Fruit fly (Drosophila melanogaster) whole organism, embryonic: Measurements from ENCODE around the gene CG31560.
A peak's percentile ranks its signal among the peaks of the same experiment; 100 is the strongest.

Source experiments
- ATbp ChIP-seq: fragments of 200-800 bp; sonication (Bioruptor generic); optimal IDR thresholded peaks from 2 replicates; lab custom pipeline; 2017; ENCODE audit warnings: missing biosample characterization, mild to moderate bottlenecking, missing genetic modification characterization, missing genetic modification reagents
- Antp ChIP-seq: fragments of 200-800 bp; sonication (Bioruptor generic); optimal IDR thresholded peaks from 3 replicates; lab custom pipeline; 2016; ENCODE audit warnings: missing biosample characterization, missing genetic modification characterization
- Bteb2 ChIP-seq: fragments of 200-800 bp; sonication (Bioruptor generic); optimal IDR thresholded peaks from 2 replicates; lab custom pipeline; 2016; ENCODE audit warnings: missing biosample characterization, missing genetic modification characterization
- CG10209 ChIP-seq: fragments of 200-800 bp; sonication (Bioruptor generic); optimal IDR thresholded peaks from 3 replicates; lab custom pipeline; 2017; ENCODE audit warnings: missing biosample characterization, mild to moderate bottlenecking, missing genetic modification characterization, missing genetic modification reagents
- CG10267 ChIP-seq: fragments of 200-800 bp; sonication (Bioruptor generic); optimal IDR thresholded peaks from 2 replicates; lab custom pipeline; 2018; ENCODE audit warnings: missing biosample characterization, mild to moderate bottlenecking, missing genetic modification characterization, moderate library complexity
- CG10979 ChIP-seq: fragments of 200-800 bp; sonication (Bioruptor generic); optimal IDR thresholded peaks from 2 replicates; lab custom pipeline; 2018; ENCODE audit warnings: missing biosample characterization, mild to moderate bottlenecking, missing genetic modification characterization, moderate library complexity
- CG11504 ChIP-seq: fragments of 200-800 bp; sonication (Bioruptor generic); optimal IDR thresholded peaks from 3 replicates; lab custom pipeline; 2019; ENCODE audit warnings: missing biosample characterization, mild to moderate bottlenecking, missing genetic modification characterization, moderate library complexity
- CG12299 ChIP-seq: fragments of 200-800 bp; sonication (Bioruptor generic); optimal IDR thresholded peaks from 2 replicates; lab custom pipeline; 2018; ENCODE audit warnings: missing biosample characterization, mild to moderate bottlenecking, missing genetic modification characterization
- CG12659 ChIP-seq: fragments of 200-800 bp; sonication (Bioruptor generic); optimal IDR thresholded peaks from 3 replicates; lab custom pipeline; 2017; ENCODE audit warnings: mild to moderate bottlenecking, missing biosample characterization, missing genetic modification reagents, missing genetic modification characterization
- CG13775 ChIP-seq: fragments of 200-800 bp; sonication (Bioruptor generic); optimal IDR thresholded peaks from 3 replicates; lab custom pipeline; 2017; ENCODE audit warnings: missing biosample characterization, mild to moderate bottlenecking, missing genetic modification characterization
- CG1602 ChIP-seq: fragments of 200-800 bp; sonication (Bioruptor generic); optimal IDR thresholded peaks from 3 replicates; lab custom pipeline; 2016; ENCODE audit warnings: missing biosample characterization, missing genetic modification characterization
- CG1647 ChIP-seq: fragments of 200-800 bp; sonication (Bioruptor generic); optimal IDR thresholded peaks from 3 replicates; lab custom pipeline; 2016; ENCODE audit warnings: missing biosample characterization, missing genetic modification characterization
- CG18599 ChIP-seq: fragments of 200-800 bp; sonication (Bioruptor generic); optimal IDR thresholded peaks from 3 replicates; lab custom pipeline; 2017; ENCODE audit warnings: missing biosample characterization, missing genetic modification characterization, mild to moderate bottlenecking, moderate library complexity, missing genetic modification reagents
- CG30020 ChIP-seq: fragments of 200-800 bp; optimal IDR thresholded peaks from 2 replicates; lab custom pipeline; 2019; ENCODE audit warnings: missing biosample characterization, mild to moderate bottlenecking, missing genetic modification characterization, moderate library complexity
- CG30403 ChIP-seq: fragments of 200-800 bp; sonication (Bioruptor generic); optimal IDR thresholded peaks from 3 replicates; lab custom pipeline; 2016; ENCODE audit warnings: missing biosample characterization, missing genetic modification characterization
- CG3847 ChIP-seq: fragments of 200-800 bp; sonication (Bioruptor generic); IDR thresholded peaks from 2 replicates; pipeline ENCODE4 v1.3.6; 2022; ENCODE audit warnings: missing biosample characterization, missing genetic modification characterization
- CG42726 ChIP-seq: fragments of 200-800 bp; sonication (Bioruptor generic); IDR thresholded peaks from 2 replicates; pipeline ENCODE4 v1.3.6; 2022; ENCODE audit warnings: missing biosample characterization, missing genetic modification characterization; ENCODE audit not compliant: partially characterized antibody
- CG4424 ChIP-seq: fragments of 200-800 bp; sonication (Bioruptor generic); optimal IDR thresholded peaks from 3 replicates; lab custom pipeline; 2016; ENCODE audit warnings: missing biosample characterization, missing genetic modification characterization
- CG4617 ChIP-seq: fragments of 200-800 bp; sonication (Bioruptor generic); optimal IDR thresholded peaks from 3 replicates; lab custom pipeline; 2016; ENCODE audit warnings: missing biosample characterization, missing genetic modification characterization, borderline replicate concordance
- CG4730 ChIP-seq: fragments of 200-800 bp; sonication (Bioruptor generic); IDR thresholded peaks from 2 replicates; pipeline ENCODE4 v1.3.6; 2022; ENCODE audit warnings: missing biosample characterization, missing genetic modification characterization
- CG4854 ChIP-seq: fragments of 200-800 bp; sonication (Bioruptor generic); optimal IDR thresholded peaks from 2 replicates; lab custom pipeline; 2016; ENCODE audit warnings: missing biosample characterization, missing genetic modification characterization, inconsistent platforms
- CG8388 ChIP-seq: fragments of 200-800 bp; sonication (Bioruptor generic); optimal IDR thresholded peaks from 2 replicates; lab custom pipeline; 2019; ENCODE audit warnings: missing biosample characterization, mild to moderate bottlenecking, missing genetic modification characterization, moderate library complexity
- CTCF ChIP-seq: fragments of 200-800 bp; sonication (Bioruptor generic); optimal IDR thresholded peaks from 2 replicates; lab custom pipeline; 2017; ENCODE audit warnings: missing biosample characterization, mild to moderate bottlenecking, missing genetic modification characterization, moderate library complexity
- Dref ChIP-seq: fragments of 200-800 bp; sonication (Bioruptor generic); IDR thresholded peaks from 2 replicates; pipeline ENCODE4 v1.3.6; 2022; ENCODE audit warnings: missing biosample characterization, missing genetic modification characterization
- HmgZ ChIP-seq: fragments of 200-800 bp; sonication (Bioruptor generic); optimal IDR thresholded peaks from 2 replicates; lab custom pipeline; 2018; ENCODE audit warnings: missing biosample characterization, mild to moderate bottlenecking, missing genetic modification characterization
- Med ChIP-seq: fragments of 200-800 bp; sonication (Bioruptor generic); peaks from one replicate; lab custom pipeline; 2016; ENCODE audit warnings: missing biosample characterization, missing genetic modification characterization, mild to moderate bottlenecking, inconsistent platforms, moderate library complexity
- Myb ChIP-seq: fragments of 200-800 bp; sonication (Bioruptor generic); optimal IDR thresholded peaks from 2 replicates; lab custom pipeline; 2016; ENCODE audit warnings: missing biosample characterization, missing genetic modification characterization
- Opbp ChIP-seq: fragments of 200-800 bp; sonication (Bioruptor generic); IDR thresholded peaks from 3 replicates; pipeline ENCODE4 v1.3.6; 2022; ENCODE audit warnings: missing biosample characterization, missing genetic modification characterization; ENCODE audit not compliant: partially characterized antibody
- Rx ChIP-seq: fragments of 200-800 bp; sonication (Bioruptor generic); IDR thresholded peaks from 2 replicates; pipeline ENCODE4 v1.3.6; 2022; ENCODE audit warnings: missing biosample characterization, missing genetic modification characterization
- Sox102F ChIP-seq: fragments of 200-800 bp; sonication (Bioruptor generic); optimal IDR thresholded peaks from 2 replicates; lab custom pipeline; 2018; ENCODE audit warnings: missing biosample characterization, mild to moderate bottlenecking, missing genetic modification characterization, moderate library complexity
- Stat92E ChIP-seq, 3 experiments: fragments of >200 bp in 2 of 3; fragments of 200-800 bp in 1 of 3; sonication (Bioruptor generic) in 1 of 3; optimal IDR thresholded peaks; 2 replicates each; lab custom pipeline; 2017 to 2019; ENCODE audit warnings: missing biosample characterization in 3 of 3, missing genetic modification characterization in 3 of 3, mild to moderate bottlenecking in 1 of 3, moderate library complexity in 1 of 3
- Xbp1 ChIP-seq: fragments of 200-800 bp; sonication (Bioruptor generic); optimal IDR thresholded peaks from 3 replicates; lab custom pipeline; 2016; ENCODE audit warnings: missing biosample characterization, mild to moderate bottlenecking, missing genetic modification characterization
- ash1 ChIP-seq: fragments of 200-800 bp; sonication (Bioruptor generic); optimal IDR thresholded peaks from 2 replicates; lab custom pipeline; 2018; ENCODE audit warnings: missing biosample characterization, mild to moderate bottlenecking, missing genetic modification characterization
- ci ChIP-seq: fragments of 200-800 bp; sonication (Bioruptor generic); IDR thresholded peaks from 3 replicates; pipeline ENCODE4 v1.3.6; 2022; ENCODE audit warnings: missing biosample characterization, missing genetic modification characterization
- danr ChIP-seq: fragments of 200-800 bp; sonication (Bioruptor generic); IDR thresholded peaks from 2 replicates; pipeline ENCODE4 v1.3.6; 2022; ENCODE audit warnings: missing biosample characterization, missing genetic modification characterization
- dmrt99B ChIP-seq: fragments of 200-800 bp; sonication (Bioruptor generic); optimal IDR thresholded peaks from 2 replicates; lab custom pipeline; 2018; ENCODE audit warnings: missing biosample characterization, mild to moderate bottlenecking, missing genetic modification characterization, moderate library complexity
- esg ChIP-seq: fragments of 200-800 bp; sonication (Bioruptor generic); conservative IDR thresholded peaks from 2 replicates; pipeline ENCODE4 v1.3.6; 2022; ENCODE audit warnings: missing biosample characterization, missing genetic modification characterization
- fu2 ChIP-seq: fragments of 200-800 bp; sonication (Bioruptor generic); optimal IDR thresholded peaks from 2 replicates; lab custom pipeline; 2016; ENCODE audit warnings: missing biosample characterization, missing genetic modification characterization
- gem ChIP-seq: fragments of 200-800 bp; sonication (Bioruptor generic); optimal IDR thresholded peaks from 2 replicates; lab custom pipeline; 2019; ENCODE audit warnings: missing biosample characterization, mild to moderate bottlenecking, missing genetic modification characterization, moderate library complexity
- inv ChIP-seq: fragments of 200-800 bp; sonication (Bioruptor generic); IDR thresholded peaks from 2 replicates; pipeline ENCODE4 v1.3.6; 2022; ENCODE audit warnings: missing biosample characterization, missing genetic modification characterization; ENCODE audit not compliant: partially characterized antibody
- kay ChIP-seq: fragments of 200-800 bp; sonication (Bioruptor generic); optimal IDR thresholded peaks from 2 replicates; lab custom pipeline; 2016; ENCODE audit warnings: missing biosample characterization, missing genetic modification characterization
- lola ChIP-seq, 3 experiments: fragments of >200 bp in 2 of 3; fragments of 200-800 bp in 1 of 3; sonication (Bioruptor generic) in 1 of 3; optimal IDR thresholded peaks; 2 replicates each; lab custom pipeline; 2017 to 2019; ENCODE audit warnings: missing biosample characterization in 3 of 3, missing genetic modification characterization in 3 of 3, mild to moderate bottlenecking in 1 of 3, moderate library complexity in 1 of 3
- mam ChIP-seq: fragments of 200-800 bp; sonication (Bioruptor generic); optimal IDR thresholded peaks from 3 replicates; lab custom pipeline; 2016; ENCODE audit warnings: missing biosample characterization, missing genetic modification characterization
- mirr ChIP-seq: fragments of 200-800 bp; sonication (Bioruptor generic); optimal IDR thresholded peaks from 3 replicates; lab custom pipeline; 2018; ENCODE audit warnings: missing biosample characterization, mild to moderate bottlenecking, missing genetic modification characterization
- nmo ChIP-seq: fragments of 200-800 bp; sonication (Bioruptor generic); optimal IDR thresholded peaks from 2 replicates; lab custom pipeline; 2018; ENCODE audit warnings: missing biosample characterization, mild to moderate bottlenecking, missing genetic modification characterization, moderate library complexity
- sqz ChIP-seq: fragments of 200-800 bp; sonication (Bioruptor generic); optimal IDR thresholded peaks from 3 replicates; lab custom pipeline; 2018; ENCODE audit warnings: missing biosample characterization, mild to moderate bottlenecking, missing genetic modification characterization
- stwl ChIP-seq: fragments of 200-800 bp; sonication (Bioruptor generic); optimal IDR thresholded peaks from 3 replicates; lab custom pipeline; 2018; ENCODE audit warnings: missing biosample characterization, mild to moderate bottlenecking, missing genetic modification characterization, moderate library complexity
- yki ChIP-seq: fragments of >200 bp; optimal IDR thresholded peaks from 3 replicates; lab custom pipeline; 2018

CG31560 gene

DNA sequence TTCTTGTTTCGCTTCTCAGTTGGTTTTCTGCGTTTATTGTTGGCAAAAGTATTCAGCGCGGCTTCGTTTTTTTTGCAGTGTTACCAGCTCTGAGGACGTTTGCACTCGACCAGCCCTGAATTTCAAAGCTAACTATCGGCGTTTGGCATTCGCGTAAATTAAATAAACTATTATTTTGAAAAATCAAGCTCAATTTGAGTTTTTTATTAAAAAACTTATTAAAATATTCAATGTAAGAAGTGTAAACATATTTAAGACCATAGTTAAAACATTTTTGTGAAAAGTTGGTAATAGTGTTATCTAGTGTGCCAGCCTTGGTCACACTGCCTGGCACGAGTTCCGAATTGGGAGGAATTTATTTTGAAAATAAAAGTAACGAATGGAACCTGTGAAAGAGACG, 36.0 kb downstream of the CG31560 start, which contains the start of the genes SmD2 and CG18048 (continued):
- peak; percentile 27 for TF ChIP-seq CG13775 (GFP tag; lab: Kevin White, UChicago)
- no peak for TF ChIP-seq Bteb2 (GFP tag; lab: Kevin White, UChicago)
- TF ChIP-seq Sox102F (GFP tag; lab: Kevin White, UChicago), result no peak
- TF ChIP-seq kay (GFP tag; lab: Kevin White, UChicago), result no peak
- peak in 1 of 3 experiments; percentile 10 for TF ChIP-seq lola (GFP tag; optimal IDR thresholded peaks at IDR 0.05; lab: Kevin White, UChicago)
- TF ChIP-seq CG4424 (GFP tag; lab: Kevin White, UChicago), result no peak
- no peak for TF ChIP-seq CG8388
- peak; percentile 54; the same call in 1 of the 2 replicates for TF ChIP-seq CG3847 (GFP tag; lab: Robert Waterston, UW)
- peak; percentile 83 for TF ChIP-seq stwl
- no peak for TF ChIP-seq CG1647 (GFP tag; lab: Kevin White, UChicago)
- no peak for TF ChIP-seq esg (GFP tag; lab: Robert Waterston, UW)
- TF ChIP-seq CG10267 (tag; lab: Kevin White, UChicago), result peak; percentile 66
- peak; percentile 52 for TF ChIP-seq HmgZ (tag; lab: Kevin White, UChicago)
- no peak for TF ChIP-seq fu2 (GFP tag; lab: Kevin White, UChicago)
- no peak for TF ChIP-seq Stat92E (GFP tag; optimal IDR thresholded peaks at IDR 0.05; lab: Kevin White, UChicago)
- TF ChIP-seq CG4854, result peak; percentile 18
- TF ChIP-seq mirr (GFP tag; lab: Kevin White, UChicago), result no peak

DNA sequence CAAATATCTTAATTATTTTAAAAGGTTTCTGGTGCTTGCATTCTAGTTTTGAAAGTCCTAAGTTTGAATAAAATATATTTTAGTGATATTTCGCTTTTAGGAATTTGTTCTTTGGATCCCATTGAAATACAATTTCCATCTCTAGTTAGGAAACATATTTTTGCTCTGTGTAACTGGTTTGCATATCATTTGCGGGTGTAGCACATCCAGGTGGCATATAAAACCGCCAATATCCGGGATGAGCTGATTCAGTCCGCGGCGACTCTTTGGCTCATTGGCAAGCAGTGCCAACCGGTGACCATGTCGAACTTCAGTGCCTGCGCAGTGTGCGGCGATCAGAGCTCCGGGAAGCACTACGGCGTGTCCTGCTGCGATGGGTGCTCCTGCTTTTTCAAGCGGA, 39.2 kb downstream of the CG31560 start, which contains the start of gene Hr83:
Hr83 (plus strand) TSS at position 301 of the 400 bp plus-strand sequence.
- TF ChIP-seq inv (GFP tag; lab: Robert Waterston, UW) (0 out of 2 replicates have a peak, but pooled peaks have one; percentile 12), CG10979 (tag; lab: Kevin White, UChicago) (peak; percentile 6), CG10209 (GFP tag; lab: Kevin White, UChicago) (no peak), ATbp (GFP tag; lab: Kevin White, UChicago) (no peak), CG11504 (tag; lab: Kevin White, UChicago) (no peak), Xbp1 (GFP tag; lab: Kevin White, UChicago) (no peak), gem (tag; lab: Kevin White, UChicago) (peak; percentile 19), dmrt99B (no peak), Rx (GFP tag; lab: Robert Waterston, UW) (no peak), Antp (GFP tag; lab: Kevin White, UChicago) (no peak)

DNA sequence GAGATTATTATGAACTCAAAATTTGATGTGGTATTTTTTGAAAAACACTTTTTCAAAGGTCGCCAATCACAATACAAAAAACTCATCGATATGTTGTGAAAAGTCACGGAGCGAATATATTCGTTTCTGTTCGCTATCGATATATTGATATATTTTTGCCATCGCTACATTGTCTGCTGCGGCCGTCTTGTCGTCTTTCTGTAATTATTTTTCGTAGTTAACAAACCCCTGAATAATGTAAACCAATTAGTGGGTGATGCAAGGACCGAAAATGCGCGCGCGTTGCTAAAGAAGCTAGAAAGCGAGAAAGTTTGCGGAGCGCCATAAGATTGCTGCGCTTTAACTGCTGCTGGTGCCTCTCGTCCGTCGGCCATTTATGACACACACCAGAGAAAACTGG, 41.0 kb downstream of the CG31560 start, which contains the start of gene Pak:
Pak (plus strand) TSS at position 142 of the 400 bp plus-strand sequence.
- peak; percentile 62 for TF ChIP-seq CG12659
- TF ChIP-seq CG4617 (GFP tag; lab: Kevin White, UChicago), result peak; percentile 95
- TF ChIP-seq Myb (GFP tag; lab: Kevin White, UChicago), result peak; percentile 57
- no peak for TF ChIP-seq sqz (GFP tag; lab: Kevin White, UChicago)
- no peak for TF ChIP-seq yki (lab: Kevin White, UChicago)
- TF ChIP-seq CG4730 (GFP tag; lab: Robert Waterston, UW), result no peak
- peak; percentile 95 for TF ChIP-seq CG42726 (GFP tag; lab: Robert Waterston, UW)
- TF ChIP-seq CTCF, result peak; percentile 15
- TF ChIP-seq CG30020 (tag; lab: Kevin White, UChicago), result peak; percentile 57
- TF ChIP-seq ash1 (GFP tag; lab: Kevin White, UChicago), result no peak
- no peak for TF ChIP-seq CG18599 (GFP tag; lab: Kevin White, UChicago)
- TF ChIP-seq CG1602 (GFP tag; lab: Kevin White, UChicago), result no peak
- TF ChIP-seq danr (GFP tag; lab: Robert Waterston, UW), result no peak
- no peak for TF ChIP-seq CG30403 (GFP tag; lab: Kevin White, UChicago)
- no peak for TF ChIP-seq CG12299 (tag; lab: Kevin White, UChicago)
- no peak for TF ChIP-seq fu2 (GFP tag; lab: Kevin White, UChicago)
- peak; percentile 32 for TF ChIP-seq nmo (GFP tag; lab: Kevin White, UChicago)
- peak; percentile 93 for TF ChIP-seq Dref (GFP tag; lab: Robert Waterston, UW)
- peak; percentile 59 for TF ChIP-seq Med (GFP tag; lab: Kevin White, UChicago)
- TF ChIP-seq ci (GFP tag; lab: Robert Waterston, UW), result 0 out of 3 replicates have a peak, but pooled peaks have one; percentile 20
- TF ChIP-seq mam (GFP tag; lab: Kevin White, UChicago), result no peak
- peak; percentile 96 for TF ChIP-seq Opbp (GFP tag; lab: Robert Waterston, UW)
